Worm (Caenorhabditis elegans) whole organism, late embryonic: ENCODE data around the gene srh-97.

Source experiments
- C08G9.2 ChIP-seq: sonication (generic microtip); optimal IDR thresholded peaks from 2 replicates; lab custom pipeline; 2016; ENCODE audit warnings: mild to moderate bottlenecking, missing genetic modification characterization, moderate library complexity, missing compliant biosample characterization
- ceh-14 ChIP-seq: sonication (generic microtip); optimal IDR thresholded peaks from 2 replicates; lab custom pipeline; 2016; ENCODE audit warnings: missing genotype, missing genetic modification characterization, missing compliant biosample characterization
- ceh-34 ChIP-seq: sonication (generic microtip); optimal IDR thresholded peaks from 2 replicates; lab custom pipeline; 2016; ENCODE audit warnings: mild to moderate bottlenecking, missing genetic modification characterization, missing compliant biosample characterization
- dmd-4 ChIP-seq: sonication (generic microtip); optimal IDR thresholded peaks from 2 replicates; lab custom pipeline; 2016; ENCODE audit warnings: borderline replicate concordance, missing genetic modification characterization, missing compliant biosample characterization
- fkh-10 ChIP-seq: fragments of 150-350 bp; optimal IDR thresholded peaks from 2 replicates; lab custom pipeline; 2014; ENCODE audit warnings: missing biosample characterization, missing genetic modification reagents, missing genetic modification characterization
- hlh-30 ChIP-seq: sonication (generic microtip); optimal IDR thresholded peaks from 2 replicates; lab custom pipeline; 2017; ENCODE audit warnings: antibody characterized with exemption, missing genetic modification characterization, missing compliant biosample characterization; ENCODE audit not compliant: insufficient read depth
- lin-11 ChIP-seq: fragments of 200-800 bp; sonication (Bioruptor generic); optimal IDR thresholded peaks from 2 replicates; lab custom pipeline; 2018; ENCODE audit warnings: mild to moderate bottlenecking, missing genetic modification characterization, missing compliant biosample characterization
- nfya-1 ChIP-seq: sonication (generic microtip); optimal IDR thresholded peaks from 2 replicates; lab custom pipeline; 2017; ENCODE audit warnings: missing genetic modification characterization, mild to moderate bottlenecking, missing compliant biosample characterization, antibody characterized with exemption, moderate library complexity
- pax-1 ChIP-seq: fragments of 150-350 bp; optimal IDR thresholded peaks from 2 replicates; lab custom pipeline; 2014; ENCODE audit warnings: missing biosample characterization, missing genetic modification characterization
- pqm-1 ChIP-seq: sonication (generic microtip); optimal IDR thresholded peaks from 2 replicates; lab custom pipeline; 2016; ENCODE audit warnings: missing genetic modification characterization, missing compliant biosample characterization
- rnt-1 ChIP-seq: sonication (generic microtip); optimal IDR thresholded peaks from 2 replicates; lab custom pipeline; 2016; ENCODE audit warnings: missing genetic modification characterization, missing compliant biosample characterization
- unc-86 ChIP-seq: sonication (generic microtip); optimal IDR thresholded peaks from 2 replicates; lab custom pipeline; 2016; ENCODE audit warnings: missing genetic modification characterization, missing compliant biosample characterization

ce11 chrV:17068839-17069238 lies 52.0 kb downstream of the srh-97 start, which contains the start of gene T05E12.8:
- TF ChIP-seq ceh-14 (tag; lab: Kevin White, UChicago) (no peak), fkh-10 (GFP tag; lab: Kevin White, UChicago) (no peak), pqm-1 (tag; lab: Kevin White, UChicago) (no peak), C08G9.2 (no peak), dmd-4 (tag; lab: Kevin White, UChicago) (no peak), hlh-30 (tag; lab: Kevin White, UChicago) (no peak), nfya-1 (tag; lab: Kevin White, UChicago) (no peak), lin-11 (tag; lab: Kevin White, UChicago) (no peak), rnt-1 (tag; lab: Kevin White, UChicago) (no peak), ceh-34 (no peak), unc-86 (tag; lab: Kevin White, UChicago) (no peak), pax-1 (no peak)
